Fruit fly (Drosophila melanogaster) whole organism: ENCODE measurements around the gene CG13685.

Experiments
- pan ChIP-seq: fragments of >200 bp; optimal IDR thresholded peaks from 2 replicates; lab custom pipeline; 2017
- psq ChIP-seq: fragments of >200 bp; optimal IDR thresholded peaks from 2 replicates; lab custom pipeline; 2017

DNA sequence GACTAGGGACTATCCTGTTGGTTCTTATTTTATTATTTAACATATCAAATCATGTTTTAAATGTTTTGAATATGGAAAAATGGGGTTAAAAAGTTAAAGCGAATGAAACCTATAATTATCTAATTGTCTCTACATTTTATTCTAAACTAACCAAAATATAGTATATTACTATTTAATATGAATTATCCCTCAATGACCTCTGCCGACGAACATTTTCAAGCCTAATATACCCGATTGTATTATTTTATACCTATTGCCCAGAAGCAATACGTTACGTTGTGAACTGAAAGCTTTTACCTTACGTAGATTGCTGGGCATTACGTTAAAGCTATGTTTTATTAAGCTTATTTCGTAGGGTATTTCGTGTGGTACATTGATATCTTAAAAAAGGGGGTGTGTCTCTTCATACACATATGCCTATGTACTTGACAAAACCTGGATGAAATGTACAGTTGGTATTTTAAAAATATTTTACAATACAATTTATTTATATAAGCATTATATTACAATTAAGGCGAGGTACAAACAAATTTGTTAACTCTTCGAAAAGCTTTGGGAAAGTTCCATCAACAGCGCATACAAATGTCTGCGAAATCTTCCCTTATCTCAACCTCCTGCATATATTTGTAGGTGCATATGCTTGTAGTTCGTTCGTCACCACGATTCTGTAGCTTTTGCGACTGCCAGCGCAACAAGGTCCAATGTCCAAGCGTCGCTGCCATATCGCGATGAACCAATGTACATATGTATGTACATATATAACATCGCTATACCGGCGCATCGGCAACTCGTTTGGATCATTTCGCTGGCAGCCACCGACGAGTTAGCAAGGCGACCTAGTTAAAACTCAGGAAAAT lies 28.4 kb upstream of the CG13685 start, which contains the start of gene Mcad:
- TF ChIP-seq psq (lab: Kevin White, UChicago) (no peak), pan (lab: Kevin White, UChicago) (peak; percentile 95)
